Worm (Caenorhabditis elegans): ENCODE results near the gene F15H10.12.

Gene F15H10.12

ce11 chrV:10441135-10442024 is 31.5 kb upstream of the F15H10.12 start, which contains the start of gene pap-1 (continued):
- TF ChIP-seq ceh-2 (tag; optimal IDR thresholded peaks at IDR 0.05) (peak; percentile 35), madf-2 (tag; optimal IDR thresholded peaks at IDR 0.05) (no peak), zip-5 (tag; optimal IDR thresholded peaks at IDR 0.05) (peak; percentile 21), ceh-18 (tag; optimal IDR thresholded peaks at IDR 0.05) (no peak), nfya-1 (tag; optimal IDR thresholded peaks at IDR 0.05) (peak; percentile 17), ceh-19 (GFP tag; optimal IDR thresholded peaks at IDR 0.05) (no peak), hlh-8 (tag; optimal IDR thresholded peaks at IDR 0.05) (no peak), ceh-14 (tag; optimal IDR thresholded peaks at IDR 0.05) (no peak), K02D7.2 (tag; optimal IDR thresholded peaks at IDR 0.05) (no peak), unc-42 (tag; optimal IDR thresholded peaks at IDR 0.05) (no peak), fkh-6 (tag; optimal IDR thresholded peaks at IDR 0.05) (no peak), ceh-22 (tag; optimal IDR thresholded peaks at IDR 0.05) (no peak), ceh-30 (tag; optimal IDR thresholded peaks at IDR 0.05) (no peak), eyg-1 (tag; optimal IDR thresholded peaks at IDR 0.05) (no peak), gmeb-2 (tag; optimal IDR thresholded peaks at IDR 0.05) (no peak), tbx-7 (tag; optimal IDR thresholded peaks at IDR 0.05) (peak; percentile 41), pat-9 (tag; optimal IDR thresholded peaks at IDR 0.05) (no peak), ahr-1 (tag; optimal IDR thresholded peaks at IDR 0.05) (no peak)

ce11 chrV:10440723-10441122 is 30.8 kb upstream of the F15H10.12 start, which contains the start of gene snf-10:
TSS of gene snf-10 (minus strand) at chrV:10440823.
- TF ChIP-seq F13H6.1 (tag; optimal IDR thresholded peaks at IDR 0.05): no peak

- TF ChIP-seq ceh-30 (tag; optimal IDR thresholded peaks at IDR 0.05) (no peak), ahr-1 (tag; optimal IDR thresholded peaks at IDR 0.05) (no peak), ceh-34 (tag; optimal IDR thresholded peaks at IDR 0.05) (no peak), pha-2 (tag; optimal IDR thresholded peaks at IDR 0.05) (no peak), nfya-1 (tag; optimal IDR thresholded peaks at IDR 0.05) (no peak), C08G9.2 (tag; optimal IDR thresholded peaks at IDR 0.05) (no peak), ceh-19 (GFP tag; optimal IDR thresholded peaks at IDR 0.05) (no peak), K09A11.1 (tag; optimal IDR thresholded peaks at IDR 0.05; ENCODE audit: insufficient read depth) (no peak), sox-2 (GFP tag; IDR thresholded peaks at IDR 0.05) (no peak), ceh-2 (tag; optimal IDR thresholded peaks at IDR 0.05) (no peak), fkh-6 (tag; optimal IDR thresholded peaks at IDR 0.05) (no peak), hlh-8 (tag; optimal IDR thresholded peaks at IDR 0.05) (no peak), ztf-16 (tag; optimal IDR thresholded peaks at IDR 0.05) (no peak), elt-2 (tag; optimal IDR thresholded peaks at IDR 0.05) (no peak), dve-1 (tag; optimal IDR thresholded peaks at IDR 0.05) (no peak), fax-1 (tag; optimal IDR thresholded peaks at IDR 0.05) (no peak), ceh-24 (tag; optimal IDR thresholded peaks at IDR 0.05) (no peak), rnt-1 (tag; optimal IDR thresholded peaks at IDR 0.05) (no peak)
These were observed 26.7 kb upstream of the F15H10.12 start, which contains the start of gene set-22 for ce11 chrV:10436612-10437011. TSS of gene set-22 (plus strand) at chrV:10436912.

ce11 chrV:10435198-10435597 is 25.3 kb upstream of the F15H10.12 start:
- TF ChIP-seq eyg-1 (tag; optimal IDR thresholded peaks at IDR 0.05): no peak
- no peak for TF ChIP-seq dve-1 (tag; optimal IDR thresholded peaks at IDR 0.05)
- no peak for TF ChIP-seq nhr-11 (tag; optimal IDR thresholded peaks at IDR 0.05)
- TF ChIP-seq pha-2 (tag; optimal IDR thresholded peaks at IDR 0.05): no peak
- no peak for TF ChIP-seq ceh-34 (tag; optimal IDR thresholded peaks at IDR 0.05)
- no peak for TF ChIP-seq ceh-18 (tag; optimal IDR thresholded peaks at IDR 0.05)
- no peak for TF ChIP-seq che-1 (tag; optimal IDR thresholded peaks at IDR 0.05)
- no peak for TF ChIP-seq hlh-6 (tag; optimal IDR thresholded peaks at IDR 0.05)
- no peak for TF ChIP-seq hlh-15 (tag; optimal IDR thresholded peaks at IDR 0.05)
- no peak for TF ChIP-seq zip-5 (tag; optimal IDR thresholded peaks at IDR 0.05)
- TF ChIP-seq ceh-45 (GFP tag; IDR thresholded peaks at IDR 0.05): no peak
- no peak for TF ChIP-seq hlh-13 (GFP tag; optimal IDR thresholded peaks at IDR 0.05)
- TF ChIP-seq pat-9 (tag; optimal IDR thresholded peaks at IDR 0.05): no peak
